Fruit fly (Drosophila melanogaster) whole organism, embryonic: Measurements from ENCODE around the gene Snx17.

ENCODE experiments used
- CG10543 ChIP-seq: fragments of 200-800 bp; sonication (Bioruptor generic); optimal IDR thresholded peaks from 3 replicates; lab custom pipeline; 2017; ENCODE audit warnings: missing biosample characterization, mild to moderate bottlenecking, missing genetic modification characterization, moderate library complexity
- CG11723 ChIP-seq: fragments of 200-800 bp; sonication (Bioruptor generic); optimal IDR thresholded peaks from 2 replicates; lab custom pipeline; 2017; ENCODE audit warnings: missing biosample characterization, mild to moderate bottlenecking, missing genetic modification characterization
- CG13287 ChIP-seq: fragments of 200-800 bp; sonication (Bioruptor generic); IDR thresholded peaks from 2 replicates; pipeline ENCODE4 v1.3.6; 2022; ENCODE audit warnings: missing biosample characterization, missing genetic modification characterization; ENCODE audit not compliant: partially characterized antibody
- CG14860 ChIP-seq: fragments of 200-800 bp; sonication (Bioruptor generic); IDR thresholded peaks from 3 replicates; pipeline ENCODE4 v1.3.6; 2022; ENCODE audit warnings: missing biosample characterization, missing genetic modification characterization; ENCODE audit not compliant: partially characterized antibody
- CG17186 ChIP-seq: fragments of 200-800 bp; sonication (Bioruptor generic); optimal IDR thresholded peaks from 3 replicates; lab custom pipeline; 2017; ENCODE audit warnings: missing biosample characterization, missing genetic modification reagents, missing genetic modification characterization
- CG17385 ChIP-seq: fragments of 200-800 bp; sonication (Bioruptor generic); optimal IDR thresholded peaks from 3 replicates; lab custom pipeline; 2018; ENCODE audit warnings: missing biosample characterization, mild to moderate bottlenecking, missing genetic modification characterization
- CG17802 ChIP-seq: fragments of 200-800 bp; sonication (Bioruptor generic); optimal IDR thresholded peaks from 2 replicates; lab custom pipeline; 2018; ENCODE audit warnings: missing biosample characterization, mild to moderate bottlenecking, missing genetic modification characterization, moderate library complexity
- CG2116 ChIP-seq: fragments of 200-800 bp; sonication (Bioruptor generic); optimal IDR thresholded peaks from 3 replicates; lab custom pipeline; 2018; ENCODE audit warnings: missing biosample characterization, mild to moderate bottlenecking, missing genetic modification characterization
- CG2712 ChIP-seq: fragments of 200-800 bp; optimal IDR thresholded peaks from 3 replicates; lab custom pipeline; 2019; ENCODE audit warnings: missing biosample characterization, mild to moderate bottlenecking, missing genetic modification characterization, moderate library complexity
- CG3995 ChIP-seq: fragments of 200-800 bp; sonication (Bioruptor generic); optimal IDR thresholded peaks from 3 replicates; lab custom pipeline; 2016; ENCODE audit warnings: missing biosample characterization, missing genetic modification characterization
- CG4424 ChIP-seq: fragments of 200-800 bp; sonication (Bioruptor generic); optimal IDR thresholded peaks from 3 replicates; lab custom pipeline; 2016; ENCODE audit warnings: missing biosample characterization, missing genetic modification characterization
- CG4617 ChIP-seq: fragments of 200-800 bp; sonication (Bioruptor generic); optimal IDR thresholded peaks from 3 replicates; lab custom pipeline; 2016; ENCODE audit warnings: missing biosample characterization, missing genetic modification characterization, borderline replicate concordance
- CG4820 ChIP-seq: fragments of 200-800 bp; sonication (Bioruptor generic); optimal IDR thresholded peaks from 3 replicates; lab custom pipeline; 2016; ENCODE audit warnings: missing biosample characterization, missing genetic modification characterization
- CG5180 ChIP-seq: fragments of 200-800 bp; sonication (Bioruptor generic); optimal IDR thresholded peaks from 3 replicates; lab custom pipeline; 2017; ENCODE audit warnings: missing biosample characterization, missing genetic modification characterization, mild to moderate bottlenecking, moderate library complexity, missing genetic modification reagents
- CG6791 ChIP-seq: fragments of 200-800 bp; sonication (Bioruptor generic); IDR thresholded peaks from 3 replicates; pipeline ENCODE4 v1.3.6; 2022; ENCODE audit warnings: missing biosample characterization, missing genetic modification characterization; ENCODE audit not compliant: partially characterized antibody
- CG7963 ChIP-seq: fragments of 200-800 bp; sonication (Bioruptor generic); IDR thresholded peaks from 3 replicates; pipeline ENCODE4 v1.3.6; 2022; ENCODE audit warnings: missing biosample characterization, missing genetic modification characterization; ENCODE audit not compliant: partially characterized antibody
- CG9797 ChIP-seq: fragments of 200-800 bp; sonication (Bioruptor generic); optimal IDR thresholded peaks from 3 replicates; lab custom pipeline; 2018; ENCODE audit warnings: missing biosample characterization, mild to moderate bottlenecking, missing genetic modification characterization
- D19B ChIP-seq: fragments of 200-800 bp; sonication (Bioruptor generic); optimal IDR thresholded peaks from 2 replicates; lab custom pipeline; 2017; ENCODE audit warnings: missing biosample characterization, mild to moderate bottlenecking, missing genetic modification characterization
- Ets65A ChIP-seq: fragments of 200-800 bp; sonication (Bioruptor generic); peaks from one replicate; lab custom pipeline; 2016; ENCODE audit warnings: missing biosample characterization, missing genetic modification characterization
- HLH4C ChIP-seq: fragments of 200-800 bp; sonication (Bioruptor generic); IDR thresholded peaks from 3 replicates; pipeline ENCODE4 v1.3.6; 2022; ENCODE audit warnings: missing biosample characterization, missing genetic modification characterization; ENCODE audit not compliant: partially characterized antibody
- HLH54F ChIP-seq: fragments of 200-800 bp; sonication (Bioruptor generic); optimal IDR thresholded peaks from 3 replicates; lab custom pipeline; 2016; ENCODE audit warnings: missing biosample characterization, missing genetic modification characterization
- Hand ChIP-seq: fragments of 200-800 bp; sonication (Bioruptor generic); optimal IDR thresholded peaks from 2 replicates; lab custom pipeline; 2017; ENCODE audit warnings: mild to moderate bottlenecking, missing biosample characterization, missing genetic modification reagents, missing genetic modification characterization
- Lhr ChIP-seq: fragments of 200-800 bp; sonication (Bioruptor generic); optimal IDR thresholded peaks from 3 replicates; lab custom pipeline; 2017; ENCODE audit warnings: mild to moderate bottlenecking, missing biosample characterization, missing genetic modification reagents, missing genetic modification characterization
- MESR4 ChIP-seq: fragments of 200-800 bp; sonication (Bioruptor generic); optimal IDR thresholded peaks from 2 replicates; lab custom pipeline; 2018; ENCODE audit warnings: missing biosample characterization, mild to moderate bottlenecking, missing genetic modification characterization, moderate library complexity
- NK7.1 ChIP-seq: fragments of 200-800 bp; sonication (Bioruptor generic); optimal IDR thresholded peaks from 3 replicates; lab custom pipeline; 2016; ENCODE audit warnings: missing biosample characterization, missing genetic modification characterization
- Opbp ChIP-seq: fragments of 200-800 bp; sonication (Bioruptor generic); IDR thresholded peaks from 3 replicates; pipeline ENCODE4 v1.3.6; 2022; ENCODE audit warnings: missing biosample characterization, missing genetic modification characterization; ENCODE audit not compliant: partially characterized antibody
- Sry-β ChIP-seq: fragments of 200-800 bp; sonication (Bioruptor generic); optimal IDR thresholded peaks from 2 replicates; lab custom pipeline; 2018; ENCODE audit warnings: missing biosample characterization, mild to moderate bottlenecking, missing genetic modification characterization, moderate library complexity
- Xbp1 ChIP-seq: fragments of 200-800 bp; sonication (Bioruptor generic); optimal IDR thresholded peaks from 3 replicates; lab custom pipeline; 2016; ENCODE audit warnings: missing biosample characterization, mild to moderate bottlenecking, missing genetic modification characterization
- bbx ChIP-seq: fragments of 200-800 bp; sonication (Bioruptor generic); IDR thresholded peaks from 2 replicates; pipeline ENCODE4 v1.3.6; 2022; ENCODE audit warnings: missing biosample characterization, missing genetic modification characterization; ENCODE audit not compliant: partially characterized antibody
- exex ChIP-seq: fragments of 200-800 bp; sonication (Bioruptor generic); optimal IDR thresholded peaks from 4 replicates; lab custom pipeline; 2018; ENCODE audit warnings: missing biosample characterization, mild to moderate bottlenecking, missing genetic modification characterization, moderate library complexity
- gcm2 ChIP-seq: fragments of 200-800 bp; sonication (Bioruptor generic); optimal IDR thresholded peaks from 2 replicates; lab custom pipeline; 2016; ENCODE audit warnings: missing biosample characterization, missing genetic modification characterization
- gfzf ChIP-seq: fragments of 200-800 bp; sonication (Bioruptor generic); optimal IDR thresholded peaks from 2 replicates; lab custom pipeline; 2016; ENCODE audit warnings: missing biosample characterization, mild to moderate bottlenecking, missing genetic modification characterization, moderate library complexity
- grn ChIP-seq: fragments of 200-800 bp; sonication (Bioruptor generic); optimal IDR thresholded peaks from 3 replicates; lab custom pipeline; 2017; ENCODE audit warnings: missing biosample characterization, missing genetic modification characterization
- hb ChIP-seq: fragments of 200-800 bp; sonication (Bioruptor generic); IDR thresholded peaks from 3 replicates; pipeline ENCODE4 v1.3.6; 2022; ENCODE audit warnings: missing biosample characterization, missing genetic modification characterization; ENCODE audit not compliant: partially characterized antibody
- hbn ChIP-seq: fragments of 200-800 bp; sonication (Bioruptor generic); IDR thresholded peaks from 2 replicates; pipeline ENCODE4 v1.3.6; 2022; ENCODE audit warnings: missing biosample characterization, missing genetic modification characterization; ENCODE audit not compliant: partially characterized antibody
- jing ChIP-seq: fragments of 200-800 bp; sonication (Bioruptor generic); optimal IDR thresholded peaks from 2 replicates; lab custom pipeline; 2018; ENCODE audit warnings: missing biosample characterization, mild to moderate bottlenecking, missing genetic modification characterization
- lilli ChIP-seq: fragments of 200-800 bp; sonication (Bioruptor generic); optimal IDR thresholded peaks from 3 replicates; lab custom pipeline; 2016; ENCODE audit warnings: missing biosample characterization, missing genetic modification characterization
- mam ChIP-seq: fragments of 200-800 bp; sonication (Bioruptor generic); optimal IDR thresholded peaks from 3 replicates; lab custom pipeline; 2016; ENCODE audit warnings: missing biosample characterization, missing genetic modification characterization
- nerfin-2 ChIP-seq: fragments of 200-800 bp; sonication (Bioruptor generic); IDR thresholded peaks from 2 replicates; pipeline ENCODE4 v1.3.6; 2022; ENCODE audit warnings: missing biosample characterization, missing genetic modification characterization; ENCODE audit not compliant: partially characterized antibody
- phol ChIP-seq: fragments of 200-800 bp; sonication (Bioruptor generic); optimal IDR thresholded peaks from 3 replicates; lab custom pipeline; 2018; ENCODE audit warnings: missing biosample characterization, mild to moderate bottlenecking, missing genetic modification characterization, moderate library complexity
- repo ChIP-seq: fragments of 200-800 bp; sonication (Bioruptor generic); optimal IDR thresholded peaks from 2 replicates; lab custom pipeline; 2016; ENCODE audit warnings: missing biosample characterization, missing genetic modification characterization
- row ChIP-seq: fragments of 200-800 bp; sonication (Bioruptor generic); IDR thresholded peaks from 3 replicates; pipeline ENCODE4 v1.3.6; 2022; ENCODE audit warnings: missing biosample characterization, missing genetic modification characterization
- sens ChIP-seq: fragments of 200-800 bp; sonication (Bioruptor generic); peaks from one replicate; lab custom pipeline; 2016; ENCODE audit warnings: missing biosample characterization, missing genetic modification characterization
- stwl ChIP-seq: fragments of 200-800 bp; sonication (Bioruptor generic); optimal IDR thresholded peaks from 3 replicates; lab custom pipeline; 2018; ENCODE audit warnings: missing biosample characterization, mild to moderate bottlenecking, missing genetic modification characterization, moderate library complexity
- tx ChIP-seq: fragments of 200-800 bp; sonication (Bioruptor generic); optimal IDR thresholded peaks from 2 replicates; lab custom pipeline; 2016; ENCODE audit warnings: missing biosample characterization, missing genetic modification characterization
- zfh2 ChIP-seq: fragments of 200-800 bp; sonication (Bioruptor generic); optimal IDR thresholded peaks from 2 replicates; lab custom pipeline; 2016; ENCODE audit warnings: missing biosample characterization, missing genetic modification characterization

Gene Snx17

dm6 chr2L:10220501-10221386, 14.0 kb upstream of the Snx17 start, which contains the start of the genes Npc1a and Prosalpha6 (continued):
- TF ChIP-seq CG6791 (GFP tag; lab: Robert Waterston, UW), result peak; percentile 56; the same call in 2 of the 3 replicates
- TF ChIP-seq mam (GFP tag; lab: Kevin White, UChicago), result peak; percentile 1
- TF ChIP-seq bbx (GFP tag; lab: Robert Waterston, UW), result peak; percentile 50; the same call in 1 of the 2 replicates
- TF ChIP-seq Lhr, result peak; percentile 33
- no peak for TF ChIP-seq Hand (GFP tag; lab: Kevin White, UChicago)
- TF ChIP-seq CG11723 (GFP tag; lab: Kevin White, UChicago), result peak; percentile 94
- peak; percentile 8 for TF ChIP-seq gfzf (GFP tag; lab: Kevin White, UChicago)
- peak; percentile 5 for TF ChIP-seq HLH54F (GFP tag; lab: Kevin White, UChicago)
- TF ChIP-seq CG13287 (GFP tag; lab: Robert Waterston, UW), result peak; percentile 62
- peak; percentile 11 for TF ChIP-seq CG4617 (GFP tag; lab: Kevin White, UChicago)
- peak; percentile 11 for TF ChIP-seq D19B (GFP tag; lab: Kevin White, UChicago)
- peak; percentile 28 for TF ChIP-seq lilli
- peak; percentile 36 for TF ChIP-seq MESR4 (GFP tag; lab: Kevin White, UChicago)
- peak; percentile 54 for TF ChIP-seq hbn (GFP tag; lab: Robert Waterston, UW)
- TF ChIP-seq HLH4C (GFP tag; lab: Robert Waterston, UW), result peak; percentile 66; the same call in 2 of the 3 replicates
- TF ChIP-seq CG4820 (GFP tag; lab: Kevin White, UChicago), result peak; percentile 34
- peak; percentile 51 for TF ChIP-seq CG2712 (tag; lab: Kevin White, UChicago)
- TF ChIP-seq CG17186, result peak; percentile 12
- peak; percentile 77 for TF ChIP-seq sens (GFP tag; lab: Kevin White, UChicago)
- TF ChIP-seq gcm2 (GFP tag; lab: Kevin White, UChicago), result peak; percentile 1
- TF ChIP-seq jing (GFP tag; lab: Kevin White, UChicago), result no peak
- TF ChIP-seq NK7.1 (GFP tag; lab: Kevin White, UChicago), result no peak
- TF ChIP-seq CG17385 (GFP tag; lab: Kevin White, UChicago), result peak; percentile 20
- no peak for TF ChIP-seq CG10543 (GFP tag; lab: Kevin White, UChicago)
- peak; percentile 78 for TF ChIP-seq CG2116 (GFP tag; lab: Kevin White, UChicago)
- peak; percentile 25 for TF ChIP-seq zfh2
- peak; percentile 71; the same call in 1 of the 3 replicates for TF ChIP-seq hb (GFP tag; lab: Robert Waterston, UW)
- TF ChIP-seq CG14860 (GFP tag; lab: Robert Waterston, UW), result peak; percentile 50; the same call in 1 of the 3 replicates
- TF ChIP-seq Sry-β (GFP tag; lab: Kevin White, UChicago), result peak; percentile 46
- TF ChIP-seq repo (GFP tag; lab: Kevin White, UChicago), result no peak
- TF ChIP-seq Opbp (GFP tag; lab: Robert Waterston, UW), result peak; percentile 77; the same call in 2 of the 3 replicates
- TF ChIP-seq grn (GFP tag; lab: Kevin White, UChicago), result peak; percentile 14
- 0 out of 2 replicates have a peak, but pooled peaks have one; percentile 27 for TF ChIP-seq nerfin-2
- TF ChIP-seq Ets65A (GFP tag; lab: Kevin White, UChicago), result peak; percentile 92
- TF ChIP-seq stwl (tag; lab: Kevin White, UChicago), result peak; percentile 34
- peak; percentile 8 for TF ChIP-seq CG4424
- peak; percentile 21 for TF ChIP-seq CG5180 (GFP tag; lab: Kevin White, UChicago)
- TF ChIP-seq row (GFP tag; lab: Robert Waterston, UW), result peak; percentile 71
- TF ChIP-seq CG9797, result peak; percentile 42
- TF ChIP-seq CG17802 (tag; lab: Kevin White, UChicago), result peak; percentile 25
- TF ChIP-seq exex, result peak; percentile 31
- peak; percentile 27 for TF ChIP-seq CG3995 (GFP tag; lab: Kevin White, UChicago)
- peak; percentile 15 for TF ChIP-seq Xbp1 (GFP tag; lab: Kevin White, UChicago)
- peak; percentile 61 for TF ChIP-seq phol (tag; lab: Kevin White, UChicago)
- TF ChIP-seq tx, result no peak
- TF ChIP-seq CG7963, result 0 out of 3 replicates have a peak, but pooled peaks have one; percentile 56
